Worm (Caenorhabditis elegans) whole organism, midembryonic: ENCODE measurements around the gene phlp-2.

Experiments used
- T22C8.4 ChIP-seq: fragments of 200-800 bp; sonication (Bioruptor generic); IDR thresholded peaks from 2 replicates; pipeline ENCODE4 v1.3.6; 2022; ENCODE audit warnings: missing genetic modification characterization, missing compliant biosample characterization
- cog-1 ChIP-seq: sonication (generic microtip); optimal IDR thresholded peaks from 2 replicates; lab custom pipeline; 2016; ENCODE audit warnings: missing genetic modification characterization, missing compliant biosample characterization
- flt-1 ChIP-seq: fragments of 200-800 bp; sonication (Bioruptor generic); IDR thresholded peaks from 2 replicates; pipeline ENCODE4 v1.3.6; 2022; ENCODE audit warnings: missing genetic modification characterization, missing compliant biosample characterization
- klf-2 ChIP-seq: fragments of 200-800 bp; sonication (Bioruptor generic); conservative IDR thresholded peaks from 2 replicates; pipeline ENCODE4 v1.3.6; 2022; ENCODE audit warnings: missing genetic modification reagents, missing genetic modification characterization, missing compliant biosample characterization
- med-1 ChIP-seq: sonication (generic microtip); optimal IDR thresholded peaks from 2 replicates; lab custom pipeline; 2017; ENCODE audit warnings: missing genetic modification characterization, mild to moderate bottlenecking, missing compliant biosample characterization, antibody characterized with exemption, missing genetic modification reagents; ENCODE audit not compliant: insufficient read depth
- ref-1 ChIP-seq: fragments of 200-800 bp; sonication (Bioruptor generic); conservative IDR thresholded peaks from 2 replicates; pipeline ENCODE4 v1.3.6; 2022; ENCODE audit warnings: missing genetic modification reagents, missing genetic modification characterization, missing compliant biosample characterization
- tab-1 ChIP-seq: fragments of 200-800 bp; sonication (Bioruptor generic); IDR thresholded peaks from 2 replicates; pipeline ENCODE4 v1.3.6; 2022; ENCODE audit warnings: missing genetic modification characterization, missing compliant biosample characterization
- ztf-23 ChIP-seq: fragments of 200-800 bp; sonication (Bioruptor generic); IDR thresholded peaks from 2 replicates; pipeline ENCODE4 v1.3.6; 2022; ENCODE audit warnings: missing genetic modification reagents, missing genetic modification characterization, missing compliant biosample characterization
- ztf-29 ChIP-seq: fragments of 200-800 bp; sonication (Bioruptor generic); IDR thresholded peaks from 2 replicates; pipeline ENCODE4 v1.3.6; 2022; ENCODE audit warnings: missing genetic modification reagents, missing genetic modification characterization, missing compliant biosample characterization

The phlp-2 gene

DNA sequence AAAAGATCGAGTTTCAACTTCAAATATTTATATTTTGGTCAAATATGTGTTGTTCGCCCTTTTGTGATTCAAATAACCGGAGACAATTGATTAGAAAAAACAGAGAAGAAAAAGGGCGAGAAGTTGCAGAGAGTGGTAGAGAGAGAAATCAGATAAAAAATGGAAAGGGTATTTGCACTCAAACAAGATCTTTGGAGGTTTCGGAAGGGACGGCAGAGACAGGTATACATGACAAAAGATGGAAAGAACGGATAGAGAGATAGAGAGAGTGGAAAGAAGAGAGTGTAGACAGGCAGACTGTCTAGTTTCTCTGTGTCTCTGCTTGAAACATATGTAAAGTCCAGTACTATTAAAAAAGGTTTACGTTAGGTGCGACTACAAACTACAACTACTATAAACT is 26.9 kb downstream of the phlp-2 start:
- TF ChIP-seq ref-1 (GFP tag; lab: Robert Waterston, UW): no peak
- no peak for TF ChIP-seq tab-1 (GFP tag; lab: Robert Waterston, UW)
- no peak for TF ChIP-seq cog-1 (tag; lab: Kevin White, UChicago)
- no peak for TF ChIP-seq ztf-29 (GFP tag; lab: Robert Waterston, UW)
- no peak for TF ChIP-seq klf-2 (GFP tag; lab: Robert Waterston, UW)
- no peak for TF ChIP-seq flt-1
- no peak for TF ChIP-seq med-1 (GFP tag; lab: Kevin White, UChicago)
- TF ChIP-seq ztf-23 (GFP tag; lab: Robert Waterston, UW): no peak
- TF ChIP-seq T22C8.4 (GFP tag; lab: Robert Waterston, UW): no peak

DNA sequence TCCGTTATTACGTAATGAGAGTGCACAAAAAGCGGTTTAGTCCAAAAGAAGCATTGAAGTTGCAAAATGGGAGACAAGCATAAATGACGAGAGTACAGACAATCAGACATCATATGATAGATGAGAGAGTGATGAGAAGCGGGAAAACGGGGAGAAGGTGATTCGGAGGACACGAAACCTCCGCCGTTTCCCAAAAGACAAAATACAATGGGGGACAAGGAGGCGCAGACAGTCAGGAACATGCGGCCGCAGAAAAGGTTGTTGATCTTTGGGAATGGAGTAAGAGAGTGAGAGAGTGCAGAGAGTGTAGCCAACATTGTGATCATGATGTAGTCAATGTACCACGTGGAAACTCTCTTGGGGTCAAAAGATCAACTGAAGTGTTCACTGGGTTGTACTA is 28.4 kb downstream of the phlp-2 start:
- TF ChIP-seq T22C8.4 (GFP tag; lab: Robert Waterston, UW) (no peak), tab-1 (GFP tag; lab: Robert Waterston, UW) (no peak), flt-1 (0 out of 2 replicates have a peak, but pooled peaks have one; percentile 44), ztf-23 (GFP tag; lab: Robert Waterston, UW) (0 out of 2 replicates have a peak, but pooled peaks have one; percentile 36), cog-1 (tag; lab: Kevin White, UChicago) (peak; percentile 89), klf-2 (GFP tag; lab: Robert Waterston, UW) (no peak), ztf-29 (GFP tag; lab: Robert Waterston, UW) (no peak), ref-1 (GFP tag; lab: Robert Waterston, UW) (no peak)

DNA sequence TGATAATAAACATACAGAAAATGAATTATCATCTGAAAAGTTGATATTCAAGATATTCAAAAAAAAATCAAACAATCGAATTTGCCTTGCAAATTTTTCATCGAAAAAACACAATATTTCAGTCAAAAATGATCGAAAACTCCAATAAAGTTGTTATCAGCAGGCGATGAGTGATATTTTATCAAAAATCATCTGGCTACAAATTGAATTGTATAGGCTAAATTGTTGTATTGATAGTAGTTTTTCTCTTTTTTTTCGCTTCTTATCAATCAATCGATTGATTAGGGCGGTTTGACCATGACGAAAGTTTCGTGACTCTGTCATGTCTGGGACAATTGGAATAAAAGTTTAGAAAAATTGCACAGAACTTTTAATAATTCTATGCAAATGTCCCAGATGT is 30.8 kb downstream of the phlp-2 start:
- TF ChIP-seq ztf-23 (GFP tag; lab: Robert Waterston, UW) (no peak), cog-1 (tag; lab: Kevin White, UChicago) (no peak), ref-1 (GFP tag; lab: Robert Waterston, UW) (no peak), ztf-29 (GFP tag; lab: Robert Waterston, UW) (no peak), klf-2 (GFP tag; lab: Robert Waterston, UW) (no peak), tab-1 (GFP tag; lab: Robert Waterston, UW) (no peak), med-1 (GFP tag; lab: Kevin White, UChicago) (no peak), flt-1 (no peak), T22C8.4 (GFP tag; lab: Robert Waterston, UW) (no peak)

DNA sequence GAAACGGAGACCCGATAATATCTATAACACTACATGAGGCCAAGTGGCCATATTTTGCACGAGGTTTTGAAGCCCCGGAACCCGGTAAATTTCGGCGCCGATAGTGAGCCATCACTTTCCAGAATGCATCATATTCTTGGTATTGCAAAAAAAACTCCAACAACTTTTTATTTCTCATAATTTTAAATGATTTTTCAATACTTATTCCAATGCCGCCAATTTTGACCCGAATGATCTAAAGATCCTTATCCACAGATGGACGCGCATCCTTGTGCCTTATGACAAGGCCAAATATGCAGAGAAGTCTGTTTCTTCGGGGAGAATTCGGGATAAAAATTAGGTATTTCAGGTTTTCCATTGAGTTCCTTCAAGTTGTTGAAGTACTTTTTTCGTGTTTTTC is 31.9 kb downstream of the phlp-2 start:
- TF ChIP-seq ztf-29 (GFP tag; lab: Robert Waterston, UW) (no peak), cog-1 (tag; lab: Kevin White, UChicago) (no peak), ref-1 (GFP tag; lab: Robert Waterston, UW) (no peak), flt-1 (no peak), ztf-23 (GFP tag; lab: Robert Waterston, UW) (no peak), tab-1 (GFP tag; lab: Robert Waterston, UW) (no peak), med-1 (GFP tag; lab: Kevin White, UChicago) (no peak), klf-2 (GFP tag; lab: Robert Waterston, UW) (no peak), T22C8.4 (GFP tag; lab: Robert Waterston, UW) (no peak)

DNA sequence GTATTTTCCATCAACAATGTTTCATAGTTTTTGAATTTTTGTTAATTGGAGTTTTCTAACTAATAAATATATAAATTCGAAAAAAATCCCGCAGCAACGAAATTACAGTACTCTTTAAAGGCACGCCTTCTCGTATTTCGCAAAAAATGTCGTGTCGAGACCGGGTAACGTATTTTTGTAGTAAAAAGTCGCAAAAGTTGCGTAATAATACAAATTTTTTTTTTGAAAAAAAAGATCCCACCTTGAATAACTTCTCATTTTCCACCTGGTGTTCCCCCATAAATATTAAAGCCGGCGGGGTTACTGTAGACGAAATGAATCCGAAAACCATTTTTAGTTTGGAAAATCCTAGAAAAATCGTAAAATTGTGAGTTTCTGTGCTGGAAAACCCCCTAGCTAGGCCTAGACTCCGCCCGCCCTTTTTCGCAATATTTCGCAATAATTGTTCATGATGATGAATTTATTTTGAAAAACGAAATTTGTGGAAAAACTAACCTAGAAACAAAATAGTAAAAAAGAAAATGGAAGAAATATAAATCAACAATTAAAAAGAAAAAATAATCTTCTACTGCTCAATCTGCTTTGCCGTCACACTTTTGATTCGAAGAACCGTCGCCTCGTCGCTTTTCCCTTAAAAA is 33.1 kb downstream of the phlp-2 start, which contains the start of gene F43C1.7:
TSS of gene F43C1.7 (minus strand) at position 351 of the 638 bp plus-strand sequence.
- TF ChIP-seq ztf-29 (GFP tag; lab: Robert Waterston, UW) (no peak), klf-2 (GFP tag; lab: Robert Waterston, UW) (no peak), cog-1 (tag; lab: Kevin White, UChicago) (no peak), med-1 (GFP tag; lab: Kevin White, UChicago) (no peak), T22C8.4 (GFP tag; lab: Robert Waterston, UW) (no peak), flt-1 (no peak), ztf-23 (GFP tag; lab: Robert Waterston, UW) (no peak), tab-1 (GFP tag; lab: Robert Waterston, UW) (no peak), ref-1 (GFP tag; lab: Robert Waterston, UW) (no peak)

DNA sequence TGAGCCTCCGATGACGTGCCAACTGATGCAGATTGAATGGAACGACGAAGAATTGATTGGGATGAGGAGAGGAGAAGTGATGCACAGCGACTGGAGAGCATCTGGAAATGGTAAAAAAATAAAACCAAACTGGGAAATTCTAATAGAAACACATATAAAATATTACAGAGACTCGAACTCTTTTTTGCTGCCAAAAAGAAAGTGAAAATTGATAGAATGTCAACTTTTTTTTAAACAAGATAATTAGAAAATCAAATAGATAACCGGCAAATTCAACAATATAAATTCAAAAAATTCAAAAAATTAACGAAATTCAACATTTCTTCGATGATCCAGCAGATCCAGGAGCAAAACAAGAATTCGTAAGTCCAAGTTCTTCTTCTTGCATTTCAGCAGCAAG is 34.2 kb downstream of the phlp-2 start, which contains the start of gene mrpl-21:
TSS of gene mrpl-21 (minus strand) at position 101 of the 400 bp plus-strand sequence.
- TF ChIP-seq ztf-29 (GFP tag; lab: Robert Waterston, UW): no peak
- TF ChIP-seq klf-2 (GFP tag; lab: Robert Waterston, UW): no peak
- TF ChIP-seq cog-1 (tag; lab: Kevin White, UChicago): no peak
- TF ChIP-seq tab-1 (GFP tag; lab: Robert Waterston, UW): no peak
- no peak for TF ChIP-seq ztf-23 (GFP tag; lab: Robert Waterston, UW)
- TF ChIP-seq flt-1: no peak
- TF ChIP-seq med-1 (GFP tag; lab: Kevin White, UChicago): no peak
- no peak for TF ChIP-seq T22C8.4 (GFP tag; lab: Robert Waterston, UW)
- TF ChIP-seq ref-1 (GFP tag; lab: Robert Waterston, UW): no peak

DNA sequence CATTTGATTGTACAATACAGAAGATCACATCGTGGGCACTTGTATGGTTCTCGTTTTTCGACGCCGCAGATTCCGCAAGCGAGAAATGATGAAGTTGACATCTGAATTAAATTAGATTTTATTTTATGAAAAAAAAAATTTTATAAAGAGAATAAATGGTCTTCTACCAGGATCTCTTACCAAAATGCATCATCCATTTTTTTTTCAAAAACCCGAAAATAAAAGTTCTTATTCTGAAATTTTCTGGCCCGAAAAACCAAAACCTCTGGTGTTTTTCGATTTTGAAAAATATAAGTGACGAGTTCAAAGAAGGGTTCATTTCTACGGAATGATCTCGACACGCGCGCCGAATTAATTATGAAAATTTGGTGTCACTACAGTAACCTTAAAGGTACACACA is 35.0 kb downstream of the phlp-2 start, which contains the start of gene zhit-2:
TSS of gene zhit-2 (minus strand) at position 101 of the 400 bp plus-strand sequence.
- TF ChIP-seq med-1 (GFP tag; lab: Kevin White, UChicago) (no peak), T22C8.4 (GFP tag; lab: Robert Waterston, UW) (no peak), cog-1 (tag; lab: Kevin White, UChicago) (no peak), tab-1 (GFP tag; lab: Robert Waterston, UW) (no peak), ref-1 (GFP tag; lab: Robert Waterston, UW) (no peak), flt-1 (no peak), ztf-29 (GFP tag; lab: Robert Waterston, UW) (no peak), klf-2 (GFP tag; lab: Robert Waterston, UW) (no peak), ztf-23 (GFP tag; lab: Robert Waterston, UW) (no peak)

DNA sequence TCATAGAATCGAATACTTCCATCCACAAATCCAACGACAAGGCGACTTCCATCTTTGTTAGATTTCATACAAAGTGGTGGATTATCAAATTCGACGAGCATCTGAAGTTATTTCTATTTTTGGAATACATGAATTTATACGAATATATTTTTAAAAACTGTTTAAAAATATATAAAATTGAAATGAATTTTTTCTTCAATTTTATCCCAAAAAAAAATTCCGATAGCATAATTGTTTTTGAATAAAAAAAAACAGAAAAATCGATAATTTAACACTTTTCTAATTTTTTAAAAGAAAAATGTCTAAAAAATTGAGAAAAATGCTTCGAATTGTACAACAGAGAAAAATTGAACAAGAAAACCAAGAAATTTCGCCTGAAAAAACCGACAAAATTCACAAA is 38.3 kb downstream of the phlp-2 start, which contains the start of gene Y44F5A.1:
TSS of gene Y44F5A.1 (minus strand) at position 101 of the 400 bp plus-strand sequence.
- no peak for TF ChIP-seq med-1 (GFP tag; lab: Kevin White, UChicago)
- TF ChIP-seq klf-2 (GFP tag; lab: Robert Waterston, UW): no peak

DNA sequence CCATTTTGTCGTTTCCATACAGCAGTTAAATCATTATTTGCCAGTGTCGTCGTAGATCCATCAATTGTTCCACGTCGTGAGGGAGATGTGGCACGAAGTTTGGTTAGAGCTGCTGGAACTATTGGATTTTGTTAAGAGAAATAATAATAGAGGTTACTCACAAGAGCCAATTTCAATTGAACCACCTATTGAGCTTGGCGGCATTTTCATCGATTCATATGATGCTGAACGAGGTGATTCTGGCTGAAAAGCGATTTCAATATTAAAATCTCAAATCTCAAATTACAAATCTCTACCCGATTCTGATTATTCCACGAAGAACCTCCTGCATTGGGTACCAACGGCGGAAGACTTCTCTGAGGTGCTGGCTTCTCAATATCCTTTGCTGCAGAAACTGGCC is 48.6 kb downstream of the phlp-2 start:
- no peak for TF ChIP-seq flt-1
- no peak for TF ChIP-seq tab-1 (GFP tag; lab: Robert Waterston, UW)
- TF ChIP-seq ztf-29 (GFP tag; lab: Robert Waterston, UW): no peak
- no peak for TF ChIP-seq cog-1 (tag; lab: Kevin White, UChicago)
- TF ChIP-seq med-1 (GFP tag; lab: Kevin White, UChicago): no peak
